Fruit fly (Drosophila melanogaster) whole organism, prepupa: ENCODE results near the gene hale.
A peak's percentile ranks its signal among the peaks of the same experiment; 100 is the strongest.

Experiments used
- CG10631 ChIP-seq: fragments of 200-800 bp; sonication (Bioruptor generic); optimal IDR thresholded peaks from 2 replicates; lab custom pipeline; 2016; ENCODE audit warnings: missing biosample characterization, missing genetic modification characterization
- CG10669 ChIP-seq: fragments of 200-800 bp; sonication (Bioruptor generic); optimal IDR thresholded peaks from 3 replicates; lab custom pipeline; 2018; ENCODE audit warnings: missing biosample characterization, mild to moderate bottlenecking, missing genetic modification characterization, moderate library complexity
- CG11762 ChIP-seq: fragments of 200-800 bp; sonication (Bioruptor generic); optimal IDR thresholded peaks from 3 replicates; lab custom pipeline; 2016; ENCODE audit warnings: missing biosample characterization, missing genetic modification characterization; ENCODE audit not compliant: insufficient read depth
- CG16779 ChIP-seq: fragments of 200-800 bp; sonication (Bioruptor generic); optimal IDR thresholded peaks from 3 replicates; lab custom pipeline; 2017; ENCODE audit warnings: missing biosample characterization, mild to moderate bottlenecking, missing genetic modification characterization
- CG3032 ChIP-seq: fragments of 200-800 bp; optimal IDR thresholded peaks from 2 replicates; lab custom pipeline; 2019; ENCODE audit warnings: missing biosample characterization, mild to moderate bottlenecking, missing genetic modification characterization, moderate library complexity
- CG6163 ChIP-seq: fragments of 200-800 bp; sonication (Bioruptor generic); IDR thresholded peaks from 3 replicates; pipeline ENCODE4 v1.3.6; 2022; ENCODE audit warnings: missing biosample characterization, missing genetic modification characterization
- CG6276 ChIP-seq: fragments of 200-800 bp; sonication (Bioruptor generic); optimal IDR thresholded peaks from 2 replicates; lab custom pipeline; 2017; ENCODE audit warnings: missing biosample characterization, mild to moderate bottlenecking, missing genetic modification characterization
- CG6792 ChIP-seq: fragments of 200-800 bp; sonication (Bioruptor generic); optimal IDR thresholded peaks from 3 replicates; lab custom pipeline; 2016; ENCODE audit warnings: missing biosample characterization, missing genetic modification characterization
- CG6854 ChIP-seq: fragments of 200-800 bp; sonication (Bioruptor generic); optimal IDR thresholded peaks from 2 replicates; lab custom pipeline; 2017; ENCODE audit warnings: missing biosample characterization, mild to moderate bottlenecking, missing genetic modification characterization
- CG8319 ChIP-seq: fragments of 200-800 bp; sonication (Bioruptor generic); optimal IDR thresholded peaks from 3 replicates; lab custom pipeline; 2016; ENCODE audit warnings: missing biosample characterization, missing genetic modification characterization
- Eip75B ChIP-seq: fragments of 200-800 bp; sonication (Bioruptor generic); optimal IDR thresholded peaks from 3 replicates; lab custom pipeline; 2016; ENCODE audit warnings: missing biosample characterization, missing genetic modification characterization
- Eip78C ChIP-seq: fragments of 200-800 bp; sonication (Bioruptor generic); peaks from one replicate; lab custom pipeline; 2016; ENCODE audit warnings: missing biosample characterization, missing genetic modification characterization
- Eip93F ChIP-seq: fragments of 200-800 bp; sonication (Bioruptor generic); optimal IDR thresholded peaks from 2 replicates; lab custom pipeline; 2016; ENCODE audit warnings: missing biosample characterization, mild to moderate bottlenecking, missing genetic modification characterization
- Ets21C ChIP-seq: fragments of 200-800 bp; sonication (Bioruptor generic); optimal IDR thresholded peaks from 3 replicates; lab custom pipeline; 2016; ENCODE audit warnings: missing biosample characterization, missing genetic modification characterization
- Ets96B ChIP-seq: fragments of 200-800 bp; optimal IDR thresholded peaks from 2 replicates; lab custom pipeline; 2019; ENCODE audit warnings: missing biosample characterization, mild to moderate bottlenecking, missing genetic modification characterization, moderate library complexity
- Gug ChIP-seq: fragments of 200-800 bp; sonication (Bioruptor generic); IDR thresholded peaks from 2 replicates; pipeline ENCODE4 v1.3.6; 2022; ENCODE audit warnings: missing biosample characterization, missing genetic modification characterization
- Hr39 ChIP-seq: fragments of 200-800 bp; sonication (Bioruptor generic); optimal IDR thresholded peaks from 2 replicates; lab custom pipeline; 2016; ENCODE audit warnings: missing biosample characterization, missing genetic modification characterization
- Lpt ChIP-seq: fragments of 200-800 bp; sonication (Bioruptor generic); optimal IDR thresholded peaks from 3 replicates; lab custom pipeline; 2016; ENCODE audit warnings: missing biosample characterization, missing genetic modification characterization
- Met ChIP-seq: fragments of 200-800 bp; sonication (Bioruptor generic); optimal IDR thresholded peaks from 3 replicates; lab custom pipeline; 2016; ENCODE audit warnings: missing biosample characterization, missing genetic modification characterization
- Smox ChIP-seq: fragments of 200-800 bp; sonication (Bioruptor generic); optimal IDR thresholded peaks from 3 replicates; lab custom pipeline; 2016; ENCODE audit warnings: missing biosample characterization, missing genetic modification characterization
- Sox102F ChIP-seq: fragments of 200-800 bp; sonication (Bioruptor generic); optimal IDR thresholded peaks from 2 replicates; lab custom pipeline; 2016; ENCODE audit warnings: missing biosample characterization, mild to moderate bottlenecking, missing genetic modification characterization
- Sox14 ChIP-seq: fragments of 200-800 bp; sonication (Bioruptor generic); optimal IDR thresholded peaks from 3 replicates; lab custom pipeline; 2016; ENCODE audit warnings: missing biosample characterization, missing genetic modification characterization
- Sox15 ChIP-seq: fragments of 200-800 bp; sonication (Bioruptor generic); optimal IDR thresholded peaks from 3 replicates; lab custom pipeline; 2016; ENCODE audit warnings: missing biosample characterization, missing genetic modification characterization
- achi ChIP-seq: fragments of 200-800 bp; sonication (Bioruptor generic); optimal IDR thresholded peaks from 3 replicates; lab custom pipeline; 2016; ENCODE audit warnings: missing biosample characterization, missing genetic modification characterization
- acj6 ChIP-seq: fragments of 200-800 bp; sonication (Bioruptor generic); optimal IDR thresholded peaks from 3 replicates; lab custom pipeline; 2016; ENCODE audit warnings: missing biosample characterization, missing genetic modification characterization
- cyc ChIP-seq: fragments of 200-800 bp; sonication (Bioruptor generic); optimal IDR thresholded peaks from 3 replicates; lab custom pipeline; 2016; ENCODE audit warnings: missing biosample characterization, missing genetic modification characterization
- eg ChIP-seq: fragments of 200-800 bp; sonication (Bioruptor generic); IDR thresholded peaks from 3 replicates; pipeline ENCODE4 v1.3.6; 2022; ENCODE audit warnings: missing biosample characterization, missing genetic modification characterization
- esn ChIP-seq: fragments of 200-800 bp; sonication (Bioruptor generic); optimal IDR thresholded peaks from 2 replicates; lab custom pipeline; 2016; ENCODE audit warnings: missing biosample characterization, mild to moderate bottlenecking, missing genetic modification characterization, moderate library complexity
- fd59A ChIP-seq: fragments of 200-800 bp; sonication (Bioruptor generic); optimal IDR thresholded peaks from 2 replicates; lab custom pipeline; 2017; ENCODE audit warnings: missing biosample characterization, mild to moderate bottlenecking, missing genetic modification characterization, missing genetic modification reagents
- fkh ChIP-seq: fragments of 200-800 bp; sonication (Bioruptor generic); optimal IDR thresholded peaks from 3 replicates; lab custom pipeline; 2017; ENCODE audit warnings: missing biosample characterization, mild to moderate bottlenecking, missing genetic modification characterization, moderate library complexity
- lz ChIP-seq: fragments of 200-800 bp; sonication (Bioruptor generic); optimal IDR thresholded peaks from 3 replicates; lab custom pipeline; 2016; ENCODE audit warnings: missing biosample characterization, missing genetic modification characterization
- net ChIP-seq: fragments of 200-800 bp; sonication (Bioruptor generic); optimal IDR thresholded peaks from 3 replicates; lab custom pipeline; 2016; ENCODE audit warnings: missing biosample characterization, missing genetic modification characterization
- pdm3 ChIP-seq: fragments of 200-800 bp; sonication (Bioruptor generic); optimal IDR thresholded peaks from 3 replicates; lab custom pipeline; 2016; ENCODE audit warnings: missing biosample characterization, missing genetic modification characterization
- salr ChIP-seq, 2 experiments: fragments of 200-800 bp; sonication (Bioruptor generic); optimal IDR thresholded peaks; 3 replicates each; lab custom pipeline; 2016 to 2018; ENCODE audit warnings: missing biosample characterization in 2 of 2, missing genetic modification characterization in 2 of 2, mild to moderate bottlenecking in 1 of 2
- spab ChIP-seq: fragments of 200-800 bp; sonication (Bioruptor generic); optimal IDR thresholded peaks from 2 replicates; lab custom pipeline; 2017; ENCODE audit warnings: missing biosample characterization, mild to moderate bottlenecking, missing genetic modification characterization, missing genetic modification reagents
- ss ChIP-seq, 2 experiments: fragments of 200-800 bp; sonication (Bioruptor generic); optimal IDR thresholded peaks; 2 replicates in 1 of 2; 3 replicates in 1 of 2; lab custom pipeline; 2017 to 2018; ENCODE audit warnings: mild to moderate bottlenecking in 2 of 2, missing biosample characterization in 2 of 2, missing genetic modification characterization in 2 of 2, moderate library complexity in 1 of 2
- svp ChIP-seq: fragments of 200-800 bp; sonication (Bioruptor generic); peaks from one replicate; lab custom pipeline; 2016; ENCODE audit warnings: missing biosample characterization, missing genetic modification characterization
- vri ChIP-seq: fragments of 200-800 bp; sonication (Bioruptor generic); optimal IDR thresholded peaks from 3 replicates; lab custom pipeline; 2016; ENCODE audit warnings: missing biosample characterization, mild to moderate bottlenecking, missing genetic modification characterization

Gene hale

dm6 chr3L:19952690-19953089 is 33.0 kb downstream of the hale start, which contains the start of gene CG33710:
Gene CG33710, minus strand, starts transcription at chr3L:19952790.
- TF ChIP-seq ss (GFP tag; optimal IDR thresholded peaks at IDR 0.05; lab: Kevin White, UChicago) (no peak), CG6276 (GFP tag; lab: Kevin White, UChicago) (no peak), Lpt (GFP tag; lab: Kevin White, UChicago) (no peak), Eip93F (GFP tag; lab: Kevin White, UChicago) (no peak), CG8319 (GFP tag; lab: Kevin White, UChicago) (no peak), Met (GFP tag; lab: Kevin White, UChicago) (no peak), fd59A (GFP tag; lab: Kevin White, UChicago) (no peak), Sox102F (no peak), Gug (GFP tag; lab: Robert Waterston, UW) (no peak), Sox14 (no peak), Hr39 (GFP tag; lab: Kevin White, UChicago) (no peak), CG6163 (no peak), svp (GFP tag; lab: Kevin White, UChicago) (no peak), salr (GFP tag; optimal IDR thresholded peaks at IDR 0.05; lab: Kevin White, UChicago) (no peak), eg (GFP tag; lab: Robert Waterston, UW) (no peak), Sox15 (GFP tag; lab: Kevin White, UChicago) (no peak), pdm3 (no peak), Eip78C (no peak), CG6792 (no peak), CG6854 (GFP tag; lab: Kevin White, UChicago) (no peak)

DNA sequence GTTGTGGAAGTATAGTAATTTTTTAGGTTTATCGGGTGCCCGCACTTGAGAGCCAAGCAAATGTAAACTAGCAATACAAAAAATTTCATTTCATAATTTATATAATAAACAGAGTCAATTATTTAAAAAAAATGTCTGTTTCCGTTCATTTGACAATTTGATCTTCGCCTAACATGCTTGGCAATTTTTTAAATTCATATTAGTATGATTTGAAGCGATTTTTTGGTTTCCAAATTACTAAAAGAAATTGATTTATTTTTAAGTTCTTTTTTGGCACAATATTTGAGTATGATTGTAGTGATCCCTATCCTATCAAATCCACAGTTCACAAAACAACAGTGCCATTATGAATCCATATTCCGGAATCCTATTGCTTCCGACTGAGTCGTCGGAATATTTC is 33.8 kb downstream of the hale start, which contains the start of gene CG34258:
TSS of gene CG34258 (minus strand) at position 101 of the 400 bp plus-strand sequence.
- TF ChIP-seq Eip75B (GFP tag; lab: Kevin White, UChicago) (no peak), lz (GFP tag; lab: Kevin White, UChicago) (no peak), Met (GFP tag; lab: Kevin White, UChicago) (no peak), CG6854 (GFP tag; lab: Kevin White, UChicago) (no peak), Sox14 (no peak), CG10669 (GFP tag; lab: Kevin White, UChicago) (no peak), esn (GFP tag; lab: Kevin White, UChicago) (no peak), pdm3 (no peak)

- no peak for TF ChIP-seq ss (GFP tag; optimal IDR thresholded peaks at IDR 0.05; lab: Kevin White, UChicago)
- no peak for TF ChIP-seq CG10631 (GFP tag; lab: Kevin White, UChicago)
- no peak for TF ChIP-seq achi
- TF ChIP-seq lz (GFP tag; lab: Kevin White, UChicago), result no peak
- no peak for TF ChIP-seq cyc (GFP tag; lab: Kevin White, UChicago)
- no peak for TF ChIP-seq Eip75B (GFP tag; lab: Kevin White, UChicago)
- TF ChIP-seq Ets96B, result no peak
Observed at dm6 chr3L:19951035-19951434, 34.6 kb downstream of the hale start, which contains the start of gene CG32219. Gene CG32219, minus strand, starts transcription at chr3L:19951135.

- TF ChIP-seq svp (GFP tag; lab: Kevin White, UChicago), result peak; percentile 64
- TF ChIP-seq CG8319 (GFP tag; lab: Kevin White, UChicago), result no peak
- peak; percentile 39 for TF ChIP-seq vri
Observed at dm6 chr3L:19945469-19945868, 40.2 kb downstream of the hale start.

DNA sequence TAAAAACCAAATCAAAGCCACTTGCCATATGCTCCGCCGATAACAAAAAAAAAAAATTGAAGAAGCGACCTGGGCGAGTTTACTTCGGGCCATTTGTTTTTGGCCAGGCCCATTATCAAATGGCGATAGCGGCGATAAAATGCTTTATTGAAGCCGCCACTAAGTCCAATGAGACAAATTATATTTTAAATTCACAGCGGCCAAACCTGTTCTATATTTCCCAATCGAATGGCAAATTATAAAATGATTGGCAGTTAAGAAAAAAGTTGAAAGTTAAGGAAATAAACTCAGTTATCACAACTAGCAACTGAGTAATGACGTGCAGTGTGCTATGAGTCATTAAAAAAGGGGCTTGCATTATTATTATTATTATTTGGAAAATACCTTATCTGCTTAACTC is 44.5 kb downstream of the hale start:
- no peak for TF ChIP-seq Eip75B (GFP tag; lab: Kevin White, UChicago)
- TF ChIP-seq CG10631 (GFP tag; lab: Kevin White, UChicago), result no peak
- no peak for TF ChIP-seq Eip78C
- no peak for TF ChIP-seq lz (GFP tag; lab: Kevin White, UChicago)
- no peak for TF ChIP-seq spab (GFP tag; lab: Kevin White, UChicago)
- no peak for TF ChIP-seq Sox15 (GFP tag; lab: Kevin White, UChicago)
- TF ChIP-seq fkh (GFP tag; lab: Kevin White, UChicago), result no peak
- no peak for TF ChIP-seq acj6 (GFP tag; lab: Kevin White, UChicago)
- TF ChIP-seq eg (GFP tag; lab: Robert Waterston, UW), result no peak
- no peak for TF ChIP-seq vri
- TF ChIP-seq CG16779 (tag; lab: Kevin White, UChicago), result no peak
- no peak for TF ChIP-seq Sox14
- TF ChIP-seq CG6163, result no peak
- no peak for TF ChIP-seq ss (GFP tag; optimal IDR thresholded peaks at IDR 0.05; lab: Kevin White, UChicago)
- TF ChIP-seq CG3032 (tag; lab: Kevin White, UChicago), result no peak
- TF ChIP-seq Smox (GFP tag; lab: Kevin White, UChicago), result no peak
- no peak for TF ChIP-seq net (GFP tag; lab: Kevin White, UChicago)
- TF ChIP-seq CG6854 (GFP tag; lab: Kevin White, UChicago), result no peak
- no peak for TF ChIP-seq CG11762
- no peak for TF ChIP-seq Ets21C
